Worm (Caenorhabditis elegans): ENCODE measurements around the gene unc-46.

Gene unc-46

DNA sequence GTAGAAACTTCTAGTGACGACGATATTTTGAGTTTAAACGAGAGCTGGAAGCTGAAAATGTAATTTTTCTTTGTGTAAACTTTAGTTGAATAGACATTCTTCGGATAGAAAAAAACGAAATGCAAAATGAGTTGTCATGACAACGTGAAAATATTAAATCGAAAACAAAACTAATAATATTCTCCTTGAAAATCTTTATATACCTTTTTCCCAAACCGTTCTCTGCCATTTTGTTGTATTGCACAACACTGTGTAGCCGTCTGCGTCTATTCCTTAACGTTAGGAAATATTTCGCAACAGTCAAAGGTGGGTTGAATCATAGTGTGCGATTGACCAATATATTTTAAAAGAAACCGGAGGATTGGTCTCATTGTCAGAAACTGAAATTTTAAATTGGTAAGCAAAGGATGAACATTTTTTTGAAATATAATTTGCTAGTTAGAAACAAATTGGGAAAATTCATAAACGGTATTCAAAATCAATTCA lies 17.9 kb downstream of the unc-46 start, which contains the start of gene Y58A7A.3 (continued):
- TF ChIP-seq ceh-90 (tag; optimal IDR thresholded peaks at IDR 0.05) = no peak
- TF ChIP-seq fkh-10 (GFP tag; optimal IDR thresholded peaks at IDR 0.05) = no peak
- no peak for TF ChIP-seq grh-1 (GFP tag; IDR thresholded peaks at IDR 0.05)
- peak; percentile 51 for TF ChIP-seq nhr-90 (tag; optimal IDR thresholded peaks at IDR 0.05; ENCODE audit: poor library complexity)
- no peak for TF ChIP-seq efl-3 (GFP tag; optimal IDR thresholded peaks at IDR 0.05)
- TF ChIP-seq unc-130 (tag; optimal IDR thresholded peaks at IDR 0.05) = no peak
- peak; percentile 11 for TF ChIP-seq nhr-20 (tag; optimal IDR thresholded peaks at IDR 0.05)
- TF ChIP-seq xbp-1 (tag; optimal IDR thresholded peaks at IDR 0.05) = no peak
- TF ChIP-seq mab-9 (GFP tag; IDR thresholded peaks at IDR 0.05) = no peak
- TF ChIP-seq zip-4 (GFP tag; optimal IDR thresholded peaks at IDR 0.05) = peak; percentile 96
- no peak for TF ChIP-seq ceh-63 (GFP tag; optimal IDR thresholded peaks at IDR 0.05)
- TF ChIP-seq ztf-11 (tag; optimal IDR thresholded peaks at IDR 0.05) = no peak
- TF ChIP-seq hlh-17 (GFP tag; optimal IDR thresholded peaks at IDR 0.05; ENCODE audit: borderline replicate concordance) = no peak
- no peak for TF ChIP-seq tbx-2 (tag; optimal IDR thresholded peaks at IDR 0.05)
- peak; percentile 20 for TF ChIP-seq F16B12.6 (tag; optimal IDR thresholded peaks at IDR 0.05)
- TF ChIP-seq lir-3 (tag; optimal IDR thresholded peaks at IDR 0.05; ENCODE audit: poor library complexity) = no peak
- TF ChIP-seq isw-1 (GFP tag; IDR thresholded peaks at IDR 0.05) = peak; percentile 35; the same call in 1 of the 2 replicates
- peak; percentile 37 for TF ChIP-seq C16A3.4 (tag; optimal IDR thresholded peaks at IDR 0.05)
- no peak for TF ChIP-seq pax-3 (tag; optimal IDR thresholded peaks at IDR 0.05)
- TF ChIP-seq nhr-47 (tag; optimal IDR thresholded peaks at IDR 0.05) = peak; percentile 31
- no peak for TF ChIP-seq egl-27 (tag; optimal IDR thresholded peaks at IDR 0.05)
- TF ChIP-seq nhr-12 (tag; optimal IDR thresholded peaks at IDR 0.05) = no peak
- no peak for TF ChIP-seq unc-98 (GFP tag; IDR thresholded peaks at IDR 0.05)
- peak; percentile 93 for TF ChIP-seq skn-1 (tag; optimal IDR thresholded peaks at IDR 0.05)
- no peak for TF ChIP-seq ztf-4 (tag; optimal IDR thresholded peaks at IDR 0.05)
- peak in 1 of 2 experiments; percentile 67 for TF ChIP-seq mdl-1 (tag; optimal IDR thresholded peaks at IDR 0.05)
- TF ChIP-seq nhr-77 (tag; optimal IDR thresholded peaks at IDR 0.05) = no peak
- TF ChIP-seq nhr-71 (tag; optimal IDR thresholded peaks at IDR 0.05) = peak; percentile 63
- TF ChIP-seq nhr-76 (tag; optimal IDR thresholded peaks at IDR 0.05) = no peak
- TF ChIP-seq fos-1 (tag; optimal IDR thresholded peaks at IDR 0.05) = peak; percentile 28
- peak; percentile 20 for TF ChIP-seq mep-1 (tag; optimal IDR thresholded peaks at IDR 0.05)
- peak; percentile 77 for TF ChIP-seq lin-14 (GFP tag; optimal IDR thresholded peaks at IDR 0.05)
- TF ChIP-seq nhr-19 (GFP tag; conservative IDR thresholded peaks at IDR 0.05) = peak; percentile 19; the same call in 1 of the 2 replicates
- TF ChIP-seq zag-1 (tag; optimal IDR thresholded peaks at IDR 0.05) = no peak
- TF ChIP-seq vab-15 (tag; optimal IDR thresholded peaks at IDR 0.05) = no peak
- TF ChIP-seq nhr-85 (tag) = peak; percentile 52

- no peak for TF ChIP-seq tbx-2 (tag; optimal IDR thresholded peaks at IDR 0.05)
- no peak for TF ChIP-seq nhr-71 (tag; optimal IDR thresholded peaks at IDR 0.05)
- TF ChIP-seq irx-1 (tag; optimal IDR thresholded peaks at IDR 0.05) = no peak
- no peak for TF ChIP-seq lin-35 (GFP tag; optimal IDR thresholded peaks at IDR 0.05)
- TF ChIP-seq tlp-1 (tag; optimal IDR thresholded peaks at IDR 0.05) = no peak
- no peak for TF ChIP-seq mdl-1 (tag; optimal IDR thresholded peaks at IDR 0.05)
- no peak for TF ChIP-seq rnt-1 (tag; optimal IDR thresholded peaks at IDR 0.05)
- no peak for TF ChIP-seq ama-1 (optimal IDR thresholded peaks at IDR 0.05)
- TF ChIP-seq elt-3 (tag; optimal IDR thresholded peaks at IDR 0.05) = no peak
- TF ChIP-seq lin-39 (tag; optimal IDR thresholded peaks at IDR 0.05) = no peak
- TF ChIP-seq jun-1 (tag; optimal IDR thresholded peaks at IDR 0.05) = no peak
- TF ChIP-seq lin-15B (tag; optimal IDR thresholded peaks at IDR 0.05) = no peak
- TF ChIP-seq nhr-85 (tag) = peak; percentile 4
- no peak for TF ChIP-seq nhr-90 (tag; optimal IDR thresholded peaks at IDR 0.05; ENCODE audit: poor library complexity)
- TF ChIP-seq lir-3 (tag; optimal IDR thresholded peaks at IDR 0.05; ENCODE audit: poor library complexity) = no peak
- TF ChIP-seq blmp-1 (tag; optimal IDR thresholded peaks at IDR 0.05) = peak; percentile 79
Measured at ce11 chrV:5072082-5072481, 26.7 kb downstream of the unc-46 start, which contains the start of gene Y58A7A.2. Y58A7A.2 (minus strand) TSS chrV:5072182.

All from whole organism, L1 larva.